Fruit fly (Drosophila melanogaster) whole organism, prepupa: ENCODE results near the gene CG9119.
A peak's percentile ranks its signal among the peaks of the same experiment; 100 is the strongest.

ENCODE experiments used
- CG10631 ChIP-seq: fragments of 200-800 bp; sonication (Bioruptor generic); optimal IDR thresholded peaks from 2 replicates; lab custom pipeline; 2016; ENCODE audit warnings: missing biosample characterization, missing genetic modification characterization
- CG10669 ChIP-seq: fragments of 200-800 bp; sonication (Bioruptor generic); optimal IDR thresholded peaks from 3 replicates; lab custom pipeline; 2018; ENCODE audit warnings: missing biosample characterization, mild to moderate bottlenecking, missing genetic modification characterization, moderate library complexity
- CG11294 ChIP-seq: fragments of 200-800 bp; sonication (Bioruptor generic); IDR thresholded peaks from 2 replicates; pipeline ENCODE4 v1.3.6; 2022; ENCODE audit warnings: missing biosample characterization, missing genetic modification characterization
- CG11902 ChIP-seq: fragments of 200-800 bp; sonication (Bioruptor generic); optimal IDR thresholded peaks from 3 replicates; lab custom pipeline; 2016; ENCODE audit warnings: missing biosample characterization, missing genetic modification characterization
- CG15336 ChIP-seq: fragments of 200-800 bp; sonication (Bioruptor generic); IDR thresholded peaks from 2 replicates; pipeline ENCODE4 v1.3.6; 2022; ENCODE audit warnings: missing biosample characterization, missing genetic modification characterization
- CG16779 ChIP-seq: fragments of 200-800 bp; sonication (Bioruptor generic); optimal IDR thresholded peaks from 3 replicates; lab custom pipeline; 2017; ENCODE audit warnings: missing biosample characterization, mild to moderate bottlenecking, missing genetic modification characterization
- CG31627 ChIP-seq: fragments of 200-800 bp; sonication (Bioruptor generic); optimal IDR thresholded peaks from 3 replicates; lab custom pipeline; 2016; ENCODE audit warnings: missing biosample characterization, missing genetic modification characterization
- CG32006 ChIP-seq: fragments of 200-800 bp; sonication (Bioruptor generic); optimal IDR thresholded peaks from 3 replicates; lab custom pipeline; 2017; ENCODE audit warnings: missing biosample characterization, mild to moderate bottlenecking, missing genetic modification characterization
- CG4318 ChIP-seq: fragments of 200-800 bp; sonication (Bioruptor generic); optimal IDR thresholded peaks from 3 replicates; lab custom pipeline; 2017; ENCODE audit warnings: missing biosample characterization, mild to moderate bottlenecking, missing genetic modification characterization
- CG6163 ChIP-seq: fragments of 200-800 bp; sonication (Bioruptor generic); IDR thresholded peaks from 3 replicates; pipeline ENCODE4 v1.3.6; 2022; ENCODE audit warnings: missing biosample characterization, missing genetic modification characterization
- CG6792 ChIP-seq: fragments of 200-800 bp; sonication (Bioruptor generic); optimal IDR thresholded peaks from 3 replicates; lab custom pipeline; 2016; ENCODE audit warnings: missing biosample characterization, missing genetic modification characterization
- CG8119 ChIP-seq: fragments of 200-800 bp; sonication (Bioruptor generic); IDR thresholded peaks from 3 replicates; pipeline ENCODE4 v1.3.6; 2022; ENCODE audit warnings: missing biosample characterization, missing genetic modification characterization
- CG8632 ChIP-seq: fragments of 200-800 bp; sonication (Bioruptor generic); optimal IDR thresholded peaks from 3 replicates; lab custom pipeline; 2016; ENCODE audit warnings: missing biosample characterization, missing genetic modification characterization
- CG9139 ChIP-seq: fragments of 200-800 bp; sonication (Bioruptor generic); optimal IDR thresholded peaks from 3 replicates; lab custom pipeline; 2017; ENCODE audit warnings: missing biosample characterization, mild to moderate bottlenecking, missing genetic modification characterization
- Eip78C ChIP-seq: fragments of 200-800 bp; sonication (Bioruptor generic); peaks from one replicate; lab custom pipeline; 2016; ENCODE audit warnings: missing biosample characterization, missing genetic modification characterization
- Ets96B ChIP-seq: fragments of 200-800 bp; optimal IDR thresholded peaks from 2 replicates; lab custom pipeline; 2019; ENCODE audit warnings: missing biosample characterization, mild to moderate bottlenecking, missing genetic modification characterization, moderate library complexity
- Hr38 ChIP-seq: sonication (Bioruptor generic); optimal IDR thresholded peaks from 2 replicates; lab custom pipeline; 2016; ENCODE audit warnings: missing biosample characterization, missing genetic modification characterization
- Hr39 ChIP-seq: fragments of 200-800 bp; sonication (Bioruptor generic); optimal IDR thresholded peaks from 2 replicates; lab custom pipeline; 2016; ENCODE audit warnings: missing biosample characterization, missing genetic modification characterization
- Lpt ChIP-seq: fragments of 200-800 bp; sonication (Bioruptor generic); optimal IDR thresholded peaks from 3 replicates; lab custom pipeline; 2016; ENCODE audit warnings: missing biosample characterization, missing genetic modification characterization
- Met ChIP-seq: fragments of 200-800 bp; sonication (Bioruptor generic); optimal IDR thresholded peaks from 3 replicates; lab custom pipeline; 2016; ENCODE audit warnings: missing biosample characterization, missing genetic modification characterization
- OdsH ChIP-seq: fragments of 200-800 bp; sonication (Bioruptor generic); optimal IDR thresholded peaks from 3 replicates; lab custom pipeline; 2016; ENCODE audit warnings: missing biosample characterization, missing genetic modification characterization
- Smox ChIP-seq: fragments of 200-800 bp; sonication (Bioruptor generic); optimal IDR thresholded peaks from 3 replicates; lab custom pipeline; 2016; ENCODE audit warnings: missing biosample characterization, missing genetic modification characterization
- Sox14 ChIP-seq: fragments of 200-800 bp; sonication (Bioruptor generic); optimal IDR thresholded peaks from 3 replicates; lab custom pipeline; 2016; ENCODE audit warnings: missing biosample characterization, missing genetic modification characterization
- Sox15 ChIP-seq: fragments of 200-800 bp; sonication (Bioruptor generic); optimal IDR thresholded peaks from 3 replicates; lab custom pipeline; 2016; ENCODE audit warnings: missing biosample characterization, missing genetic modification characterization
- achi ChIP-seq: fragments of 200-800 bp; sonication (Bioruptor generic); optimal IDR thresholded peaks from 3 replicates; lab custom pipeline; 2016; ENCODE audit warnings: missing biosample characterization, missing genetic modification characterization
- acj6 ChIP-seq: fragments of 200-800 bp; sonication (Bioruptor generic); optimal IDR thresholded peaks from 3 replicates; lab custom pipeline; 2016; ENCODE audit warnings: missing biosample characterization, missing genetic modification characterization
- cyc ChIP-seq: fragments of 200-800 bp; sonication (Bioruptor generic); optimal IDR thresholded peaks from 3 replicates; lab custom pipeline; 2016; ENCODE audit warnings: missing biosample characterization, missing genetic modification characterization
- dsx ChIP-seq: fragments of 200-800 bp; optimal IDR thresholded peaks from 3 replicates; lab custom pipeline; 2019; ENCODE audit warnings: missing biosample characterization, mild to moderate bottlenecking, missing genetic modification characterization, moderate library complexity; ENCODE audit not compliant: poor library complexity, severe bottlenecking
- eg ChIP-seq: fragments of 200-800 bp; sonication (Bioruptor generic); IDR thresholded peaks from 3 replicates; pipeline ENCODE4 v1.3.6; 2022; ENCODE audit warnings: missing biosample characterization, missing genetic modification characterization
- esn ChIP-seq: fragments of 200-800 bp; sonication (Bioruptor generic); optimal IDR thresholded peaks from 2 replicates; lab custom pipeline; 2016; ENCODE audit warnings: missing biosample characterization, mild to moderate bottlenecking, missing genetic modification characterization, moderate library complexity
- fd59A ChIP-seq: fragments of 200-800 bp; sonication (Bioruptor generic); optimal IDR thresholded peaks from 2 replicates; lab custom pipeline; 2017; ENCODE audit warnings: missing biosample characterization, mild to moderate bottlenecking, missing genetic modification characterization, missing genetic modification reagents
- fkh ChIP-seq: fragments of 200-800 bp; sonication (Bioruptor generic); optimal IDR thresholded peaks from 3 replicates; lab custom pipeline; 2017; ENCODE audit warnings: missing biosample characterization, mild to moderate bottlenecking, missing genetic modification characterization, moderate library complexity
- net ChIP-seq: fragments of 200-800 bp; sonication (Bioruptor generic); optimal IDR thresholded peaks from 3 replicates; lab custom pipeline; 2016; ENCODE audit warnings: missing biosample characterization, missing genetic modification characterization
- pdm3 ChIP-seq: fragments of 200-800 bp; sonication (Bioruptor generic); optimal IDR thresholded peaks from 3 replicates; lab custom pipeline; 2016; ENCODE audit warnings: missing biosample characterization, missing genetic modification characterization
- salr ChIP-seq, 2 experiments: fragments of 200-800 bp; sonication (Bioruptor generic); optimal IDR thresholded peaks; 3 replicates each; lab custom pipeline; 2016 to 2018; ENCODE audit warnings: missing biosample characterization in 2 of 2, missing genetic modification characterization in 2 of 2, mild to moderate bottlenecking in 1 of 2
- svp ChIP-seq: fragments of 200-800 bp; sonication (Bioruptor generic); peaks from one replicate; lab custom pipeline; 2016; ENCODE audit warnings: missing biosample characterization, missing genetic modification characterization
- vri ChIP-seq: fragments of 200-800 bp; sonication (Bioruptor generic); optimal IDR thresholded peaks from 3 replicates; lab custom pipeline; 2016; ENCODE audit warnings: missing biosample characterization, mild to moderate bottlenecking, missing genetic modification characterization

Gene CG9119

dm6 chr3L:1178115-1178583 lies 26.4 kb downstream of the CG9119 start (continued):
- TF ChIP-seq CG31627 (GFP tag; lab: Kevin White, UChicago): no peak
- TF ChIP-seq CG10631 (GFP tag; lab: Kevin White, UChicago): no peak
- peak; percentile 26 for TF ChIP-seq CG6792
- peak; percentile 8 for TF ChIP-seq vri (GFP tag; lab: Kevin White, UChicago)
- TF ChIP-seq CG10669 (GFP tag; lab: Kevin White, UChicago): peak; percentile 61
- peak; percentile 71 for TF ChIP-seq Ets96B (tag; lab: Kevin White, UChicago)
- TF ChIP-seq Lpt (GFP tag; lab: Kevin White, UChicago): peak; percentile 79
- TF ChIP-seq Sox15 (GFP tag; lab: Kevin White, UChicago): no peak

- TF ChIP-seq CG8119 (GFP tag; lab: Robert Waterston, UW) (no peak), CG15336 (GFP tag; lab: Robert Waterston, UW) (0 out of 2 replicates have a peak, but pooled peaks have one; percentile 23), Lpt (GFP tag; lab: Kevin White, UChicago) (no peak), acj6 (GFP tag; lab: Kevin White, UChicago) (no peak), Ets96B (tag; lab: Kevin White, UChicago) (no peak), Sox14 (GFP tag; lab: Kevin White, UChicago) (peak; percentile 39), fkh (GFP tag; lab: Kevin White, UChicago) (peak; percentile 50), CG6792 (no peak), CG9139 (GFP tag; lab: Kevin White, UChicago) (no peak), CG8632 (GFP tag; lab: Kevin White, UChicago) (no peak), CG32006 (GFP tag; lab: Kevin White, UChicago) (no peak), fd59A (GFP tag; lab: Kevin White, UChicago) (no peak), OdsH (GFP tag; lab: Kevin White, UChicago) (no peak), Hr38 (no peak), eg (GFP tag; lab: Robert Waterston, UW) (peak; percentile 39; the same call in 1 of the 3 replicates), CG16779 (tag; lab: Kevin White, UChicago) (no peak), Eip78C (no peak), CG6163 (GFP tag; lab: Robert Waterston, UW) (peak; percentile 67; the same call in 2 of the 3 replicates), pdm3 (GFP tag; lab: Kevin White, UChicago) (no peak), dsx (GFP tag; lab: Kevin White, UChicago) (peak; percentile 68), achi (GFP tag; lab: Kevin White, UChicago) (no peak), vri (GFP tag; lab: Kevin White, UChicago) (no peak), CG11294 (GFP tag; lab: Robert Waterston, UW) (no peak), esn (peak; percentile 32)
Observed at dm6 chr3L:1177085-1177484, 27.5 kb downstream of the CG9119 start, which contains the start of gene bab2. Gene bab2, minus strand, starts transcription at chr3L:1177276.

dm6 chr3L:1176515-1176914 lies 28.1 kb downstream of the CG9119 start:
- no peak for TF ChIP-seq net
- TF ChIP-seq CG4318 (GFP tag; lab: Kevin White, UChicago): no peak
- TF ChIP-seq CG10631 (GFP tag; lab: Kevin White, UChicago): no peak
- no peak for TF ChIP-seq Met
- no peak for TF ChIP-seq salr (GFP tag; optimal IDR thresholded peaks at IDR 0.05; lab: Kevin White, UChicago)
- no peak for TF ChIP-seq CG10669 (GFP tag; lab: Kevin White, UChicago)
- no peak for TF ChIP-seq Smox
- TF ChIP-seq Sox14 (GFP tag; lab: Kevin White, UChicago): no peak
- TF ChIP-seq pdm3 (GFP tag; lab: Kevin White, UChicago): no peak
- TF ChIP-seq svp: peak; percentile 53
- no peak for TF ChIP-seq CG8119 (GFP tag; lab: Robert Waterston, UW)
- TF ChIP-seq CG6163 (GFP tag; lab: Robert Waterston, UW): 0 out of 3 replicates have a peak, but pooled peaks have one; percentile 27

- TF ChIP-seq cyc (GFP tag; lab: Kevin White, UChicago): no peak
- TF ChIP-seq CG31627 (GFP tag; lab: Kevin White, UChicago): no peak
- no peak for TF ChIP-seq Hr39
- TF ChIP-seq CG11902 (GFP tag; lab: Kevin White, UChicago): no peak
Observed at dm6 chr3L:1172858-1173257, 31.7 kb downstream of the CG9119 start.
